Worm (Caenorhabditis elegans) whole organism, midembryonic: ENCODE data around the gene F36F12.2.

Experiments
- T22C8.4 ChIP-seq: fragments of 200-800 bp; sonication (Bioruptor generic); IDR thresholded peaks from 2 replicates; pipeline ENCODE4 v1.3.6; 2022; ENCODE audit warnings: missing genetic modification characterization, missing compliant biosample characterization
- flt-1 ChIP-seq: fragments of 200-800 bp; sonication (Bioruptor generic); IDR thresholded peaks from 2 replicates; pipeline ENCODE4 v1.3.6; 2022; ENCODE audit warnings: missing genetic modification characterization, missing compliant biosample characterization
- med-1 ChIP-seq: sonication (generic microtip); optimal IDR thresholded peaks from 2 replicates; lab custom pipeline; 2017; ENCODE audit warnings: missing genetic modification characterization, mild to moderate bottlenecking, missing compliant biosample characterization, antibody characterized with exemption, missing genetic modification reagents; ENCODE audit not compliant: insufficient read depth
- ref-1 ChIP-seq: fragments of 200-800 bp; sonication (Bioruptor generic); conservative IDR thresholded peaks from 2 replicates; pipeline ENCODE4 v1.3.6; 2022; ENCODE audit warnings: missing genetic modification reagents, missing genetic modification characterization, missing compliant biosample characterization
- tab-1 ChIP-seq: fragments of 200-800 bp; sonication (Bioruptor generic); IDR thresholded peaks from 2 replicates; pipeline ENCODE4 v1.3.6; 2022; ENCODE audit warnings: missing genetic modification characterization, missing compliant biosample characterization
- ztf-23 ChIP-seq: fragments of 200-800 bp; sonication (Bioruptor generic); IDR thresholded peaks from 2 replicates; pipeline ENCODE4 v1.3.6; 2022; ENCODE audit warnings: missing genetic modification reagents, missing genetic modification characterization, missing compliant biosample characterization
- ztf-29 ChIP-seq: fragments of 200-800 bp; sonication (Bioruptor generic); IDR thresholded peaks from 2 replicates; pipeline ENCODE4 v1.3.6; 2022; ENCODE audit warnings: missing genetic modification reagents, missing genetic modification characterization, missing compliant biosample characterization

- TF ChIP-seq tab-1 (GFP tag; lab: Robert Waterston, UW) (no peak), flt-1 (GFP tag; lab: Robert Waterston, UW) (peak; percentile 22; the same call in 1 of the 2 replicates), T22C8.4 (GFP tag; lab: Robert Waterston, UW) (0 out of 2 replicates have a peak, but pooled peaks have one; percentile 3), ztf-29 (no peak), ref-1 (no peak), med-1 (no peak), ztf-23 (no peak)
These were observed 32.0 kb upstream of the F36F12.2 start, which contains the start of gene ldp-1 for ce11 chrV:2126996-2127585.
